Worm (Caenorhabditis elegans) whole organism, L4 larva: ENCODE results near the gene Y105C5A.24.
"Not testable (repeated sequence)": the region's sequence is repeated elsewhere in the genome, so short reads cannot be mapped to it uniquely, and the experiment has no call there.

ENCODE experiments used
- F26F4.8 ChIP-seq: fragments of 200-800 bp; sonication (Bioruptor generic); conservative IDR thresholded peaks from 2 replicates; pipeline ENCODE4 v1.3.6; 2022; ENCODE audit warnings: missing genetic modification characterization, missing compliant biosample characterization
- R02D3.7 ChIP-seq: fragments of 150-350 bp; sonication (generic microtip); optimal IDR thresholded peaks from 3 replicates; lab custom pipeline; 2014; ENCODE audit warnings: missing biosample characterization, missing genetic modification characterization
- Y5F2A.4 ChIP-seq: fragments of 200-800 bp; sonication (Bioruptor generic); optimal IDR thresholded peaks from 2 replicates; lab custom pipeline; 2018; ENCODE audit warnings: mild to moderate bottlenecking, missing genetic modification characterization, missing compliant biosample characterization
- ZK337.2 ChIP-seq: fragments of 200-800 bp; sonication (Bioruptor generic); IDR thresholded peaks from 2 replicates; pipeline ENCODE4 v1.3.6; 2022; ENCODE audit warnings: missing genetic modification reagents, missing genetic modification characterization, missing compliant biosample characterization
- aha-1 ChIP-seq: fragments of 150-350 bp; peaks from one replicate; lab custom pipeline; 2014; ENCODE audit warnings: missing biosample characterization, missing genetic modification characterization
- ceh-20 ChIP-seq: fragments of 200-800 bp; sonication (Bioruptor generic); IDR thresholded peaks from 2 replicates; pipeline ENCODE4 v1.3.6; 2022; ENCODE audit warnings: missing genetic modification reagents, missing genetic modification characterization, missing compliant biosample characterization
- daf-16 ChIP-seq, 3 experiments: sonication (generic microtip); optimal IDR thresholded peaks; 2 replicates each; lab custom pipeline; 2016 to 2017; ENCODE audit warnings: missing genetic modification characterization in 3 of 3, missing genetic modification reagents in 3 of 3, mild to moderate bottlenecking in 2 of 3, missing compliant biosample characterization in 2 of 3, missing biosample characterization in 1 of 3, moderate library complexity in 1 of 3
- daf-19 ChIP-seq: fragments of 200-800 bp; sonication (Bioruptor generic); conservative IDR thresholded peaks from 2 replicates; pipeline ENCODE4 v1.3.6; 2022; ENCODE audit warnings: missing genetic modification characterization, missing compliant biosample characterization
- daf-8 ChIP-seq: fragments of 200-800 bp; sonication (Bioruptor generic); IDR thresholded peaks from 2 replicates; pipeline ENCODE4 v1.3.6; 2022; ENCODE audit warnings: missing genetic modification characterization, missing compliant biosample characterization
- dmd-6 ChIP-seq: fragments of 200-800 bp; sonication (Bioruptor generic); IDR thresholded peaks from 2 replicates; pipeline ENCODE4 v1.3.6; 2022; ENCODE audit warnings: missing genetic modification reagents, missing genetic modification characterization, missing compliant biosample characterization
- duxl-1 ChIP-seq: sonication (generic microtip); optimal IDR thresholded peaks from 2 replicates; lab custom pipeline; 2016; ENCODE audit warnings: mild to moderate bottlenecking, missing genetic modification characterization, moderate library complexity, missing compliant biosample characterization; ENCODE audit not compliant: poor library complexity
- dve-1 ChIP-seq: sonication (generic microtip); optimal IDR thresholded peaks from 2 replicates; lab custom pipeline; 2017; ENCODE audit warnings: antibody characterized with exemption, mild to moderate bottlenecking, missing genetic modification characterization, missing compliant biosample characterization; ENCODE audit not compliant: insufficient read depth
- fkh-10 ChIP-seq: fragments of 150-350 bp; optimal IDR thresholded peaks from 2 replicates; lab custom pipeline; 2014; ENCODE audit warnings: missing biosample characterization, missing genetic modification reagents, missing genetic modification characterization
- gei-8 ChIP-seq: fragments of 200-800 bp; sonication (Bioruptor generic); optimal IDR thresholded peaks from 2 replicates; lab custom pipeline; 2018; ENCODE audit warnings: mild to moderate bottlenecking, missing genetic modification characterization, missing compliant biosample characterization
- hif-1 ChIP-seq, 2 experiments: sonication (generic microtip); optimal IDR thresholded peaks; 2 replicates each; lab custom pipeline; 2016 to 2017; ENCODE audit warnings: missing compliant biosample characterization in 2 of 2, missing genetic modification characterization in 2 of 2, missing genetic modification reagents in 2 of 2, missing genotype in 2 of 2, mild to moderate bottlenecking in 1 of 2
- hmg-1.1 ChIP-seq: fragments of 200-800 bp; sonication (Bioruptor generic); IDR thresholded peaks from 2 replicates; pipeline ENCODE4 v1.3.6; 2022; ENCODE audit warnings: missing genetic modification reagents, missing genetic modification characterization, missing compliant biosample characterization
- lin-13 ChIP-seq: fragments of 150-350 bp; optimal IDR thresholded peaks from 2 replicates; lab custom pipeline; 2014; ENCODE audit warnings: missing biosample characterization, missing genetic modification reagents, missing genetic modification characterization
- mdt-29 ChIP-seq: fragments of 200-800 bp; sonication (Bioruptor generic); IDR thresholded peaks from 2 replicates; pipeline ENCODE4 v1.3.6; 2022; ENCODE audit warnings: missing genetic modification reagents, missing genetic modification characterization, missing compliant biosample characterization
- mes-2 ChIP-seq: sonication (generic microtip); optimal IDR thresholded peaks from 2 replicates; lab custom pipeline; 2016; ENCODE audit warnings: missing genotype, mild to moderate bottlenecking, missing genetic modification characterization, missing compliant biosample characterization; ENCODE audit not compliant: poor library complexity, severe bottlenecking
- mxl-3 ChIP-seq: fragments of 200-800 bp; sonication (Bioruptor generic); optimal IDR thresholded peaks from 2 replicates; lab custom pipeline; 2018; ENCODE audit warnings: mild to moderate bottlenecking, missing genetic modification characterization, missing compliant biosample characterization
- nhr-11 ChIP-seq: fragments of 150-350 bp; optimal IDR thresholded peaks from 2 replicates; lab custom pipeline; 2014; ENCODE audit warnings: missing biosample characterization, missing genetic modification characterization
- nhr-28 ChIP-seq: fragments of 150-350 bp; optimal IDR thresholded peaks from 2 replicates; lab custom pipeline; 2014; ENCODE audit warnings: missing biosample characterization, missing genetic modification characterization
- nhr-6 ChIP-seq: fragments of 150-350 bp; optimal IDR thresholded peaks from 2 replicates; lab custom pipeline; 2014; ENCODE audit warnings: missing biosample characterization, missing genetic modification characterization
- nhr-77 ChIP-seq: fragments of 150-350 bp; optimal IDR thresholded peaks from 2 replicates; lab custom pipeline; 2014; ENCODE audit warnings: missing biosample characterization, missing genetic modification characterization
- pqm-1 ChIP-seq: sonication (generic microtip); optimal IDR thresholded peaks from 2 replicates; lab custom pipeline; 2017; ENCODE audit warnings: missing biosample characterization, missing genetic modification characterization
- saeg-2 ChIP-seq: fragments of 200-800 bp; sonication (Bioruptor generic); IDR thresholded peaks from 2 replicates; pipeline ENCODE4 v1.3.6; 2022; ENCODE audit warnings: missing genetic modification reagents, missing genetic modification characterization, missing compliant biosample characterization
- sdz-12 ChIP-seq: fragments of 200-800 bp; sonication (Bioruptor generic); optimal IDR thresholded peaks from 2 replicates; lab custom pipeline; 2018; ENCODE audit warnings: mild to moderate bottlenecking, missing genetic modification characterization, missing compliant biosample characterization
- skn-1 ChIP-seq: fragments of 150-350 bp; optimal IDR thresholded peaks from 2 replicates; lab custom pipeline; 2014; ENCODE audit warnings: missing biosample characterization, missing genetic modification characterization
- snpc-1.2 ChIP-seq: fragments of 200-800 bp; sonication (Bioruptor generic); IDR thresholded peaks from 2 replicates; pipeline ENCODE4 v1.3.6; 2022; ENCODE audit warnings: missing genetic modification reagents, missing genetic modification characterization, missing compliant biosample characterization
- unc-62 ChIP-seq, 3 experiments: fragments of 150-350 bp in 1 of 3; sonication (generic microtip); optimal IDR thresholded peaks in 2 of 3; peaks in 1 of 3; 1 replicate in 1 of 3; 2 replicates in 2 of 3; lab custom pipeline; 2014 to 2017; ENCODE audit warnings: missing biosample characterization in 3 of 3, missing genetic modification characterization in 3 of 3, missing genetic modification reagents in 3 of 3, missing genotype in 1 of 3
- zag-1 ChIP-seq: fragments of 150-350 bp; optimal IDR thresholded peaks from 2 replicates; lab custom pipeline; 2014; ENCODE audit warnings: missing biosample characterization, missing genetic modification characterization
- zfp-2 ChIP-seq: sonication (generic microtip); optimal IDR thresholded peaks from 2 replicates; lab custom pipeline; 2016; ENCODE audit warnings: mild to moderate bottlenecking, missing genetic modification characterization, missing compliant biosample characterization
- ztf-11 ChIP-seq: fragments of 150-350 bp; optimal IDR thresholded peaks from 2 replicates; lab custom pipeline; 2014; ENCODE audit warnings: missing biosample characterization, missing genetic modification characterization

Gene Y105C5A.24

ce11 chrIV:15849656-15850055 is at the start of gene Y105C5A.24:
Gene Y105C5A.24 (plus strand): TSS chrIV:15849875.
- no peak for TF ChIP-seq mxl-3
- TF ChIP-seq ceh-20 (GFP tag; lab: Robert Waterston, UW), result no peak
- no peak for TF ChIP-seq nhr-6 (tag; lab: Kevin White, UChicago)
- peak; percentile 59 for TF ChIP-seq nhr-28
- TF ChIP-seq zfp-2 (tag; lab: Kevin White, UChicago), result no peak
- no peak for TF ChIP-seq duxl-1
- no peak for TF ChIP-seq ZK337.2
- no peak for TF ChIP-seq mes-2
- TF ChIP-seq saeg-2 (GFP tag; lab: Robert Waterston, UW), result no peak
- 0 out of 2 replicates have a peak, but pooled peaks have one; percentile 29 for TF ChIP-seq snpc-1.2 (GFP tag; lab: Robert Waterston, UW)
- TF ChIP-seq pqm-1, result peak; percentile 83
- TF ChIP-seq daf-16 (GFP tag; optimal IDR thresholded peaks at IDR 0.05; lab: Kevin White, UChicago), result no peak
- TF ChIP-seq daf-16 (tag; optimal IDR thresholded peaks at IDR 0.05; lab: Kevin White, UChicago), result peak; percentile 97
- TF ChIP-seq lin-13 (GFP tag; lab: Kevin White, UChicago), result no peak
- TF ChIP-seq hmg-1.1 (GFP tag; lab: Robert Waterston, UW), result no peak
- TF ChIP-seq dve-1 (tag; lab: Kevin White, UChicago), result peak; percentile 71
- no peak for TF ChIP-seq F26F4.8 (GFP tag; lab: Robert Waterston, UW)
- TF ChIP-seq skn-1 (tag; lab: Kevin White, UChicago), result no peak
- TF ChIP-seq R02D3.7 (tag; lab: Kevin White, UChicago), result no peak
- no peak for TF ChIP-seq daf-8 (GFP tag; lab: Robert Waterston, UW)
- TF ChIP-seq hif-1 (tag; optimal IDR thresholded peaks at IDR 0.05; lab: Kevin White, UChicago), result no peak
- TF ChIP-seq gei-8 (GFP tag; lab: Kevin White, UChicago), result no peak
- no peak for TF ChIP-seq Y5F2A.4 (GFP tag; lab: Kevin White, UChicago)
- TF ChIP-seq nhr-77 (tag; lab: Kevin White, UChicago), result peak; percentile 70
- TF ChIP-seq dmd-6 (GFP tag; lab: Robert Waterston, UW), result peak; percentile 77
- no peak for TF ChIP-seq zag-1 (tag; lab: Kevin White, UChicago)
- TF ChIP-seq daf-19, result no peak

- TF ChIP-seq snpc-1.2 (GFP tag; lab: Robert Waterston, UW), result peak; percentile 93
- TF ChIP-seq unc-62 (GFP tag; optimal IDR thresholded peaks at IDR 0.05 in 1 of 2; lab: Kevin White, UChicago), result peak in 1 of 2 experiments; percentile 18
- TF ChIP-seq unc-62 (tag; optimal IDR thresholded peaks at IDR 0.05; lab: Kevin White, UChicago), result not testable (repeated sequence)
- TF ChIP-seq aha-1 (tag; lab: Kevin White, UChicago), result peak; percentile 11
- TF ChIP-seq, all 104 proteins: peak for 3; not testable (repeated sequence) for 101
Measured at ce11 chrIV:15805017-15805637, 44.5 kb upstream of the Y105C5A.24 start.

- TF ChIP-seq nhr-11 (tag; lab: Kevin White, UChicago) (peak; percentile 8), aha-1 (tag; lab: Kevin White, UChicago) (peak; percentile 64), fkh-10 (GFP tag; lab: Kevin White, UChicago) (no peak), unc-62 (GFP tag; optimal IDR thresholded peaks at IDR 0.05 in 1 of 2; lab: Kevin White, UChicago) (peak in 1 of 2 experiments; percentile 48), unc-62 (tag; optimal IDR thresholded peaks at IDR 0.05; lab: Kevin White, UChicago) (no peak), sdz-12 (GFP tag; lab: Kevin White, UChicago) (no peak)
- TF ChIP-seq, all 104 proteins: peak for 3
Measured at ce11 chrIV:15814044-15814443, 35.6 kb upstream of the Y105C5A.24 start.

- TF ChIP-seq snpc-1.2 (GFP tag; lab: Robert Waterston, UW), result peak; percentile 62; the same call in 1 of the 2 replicates
- no peak for TF ChIP-seq ztf-11 (tag; lab: Kevin White, UChicago)
- TF ChIP-seq mdt-29 (GFP tag; lab: Robert Waterston, UW), result no peak
Measured at ce11 chrIV:15817490-15817889, 32.2 kb upstream of the Y105C5A.24 start.
